Worm (Caenorhabditis elegans) whole organism, late embryonic: Measurements from ENCODE around the gene F21C10.7.

Experiments
- F13H6.1 ChIP-seq: sonication (generic microtip); optimal IDR thresholded peaks from 2 replicates; lab custom pipeline; 2016; ENCODE audit warnings: missing genetic modification characterization, missing compliant biosample characterization
- K09A11.1 ChIP-seq: sonication (generic microtip); optimal IDR thresholded peaks from 2 replicates; lab custom pipeline; 2017; ENCODE audit warnings: antibody characterized with exemption, mild to moderate bottlenecking, missing genetic modification characterization, missing compliant biosample characterization; ENCODE audit not compliant: insufficient read depth
- ama-1 ChIP-seq: fragments of 150-350 bp; optimal IDR thresholded peaks from 2 replicates; lab custom pipeline; 2014
- ceh-14 ChIP-seq: sonication (generic microtip); optimal IDR thresholded peaks from 2 replicates; lab custom pipeline; 2016; ENCODE audit warnings: missing genotype, missing genetic modification characterization, missing compliant biosample characterization
- ceh-18 ChIP-seq: sonication (generic microtip); optimal IDR thresholded peaks from 2 replicates; lab custom pipeline; 2016; ENCODE audit warnings: missing genetic modification characterization, missing compliant biosample characterization
- ceh-22 ChIP-seq: sonication (generic microtip); optimal IDR thresholded peaks from 2 replicates; lab custom pipeline; 2017; ENCODE audit warnings: missing biosample characterization, missing genetic modification characterization
- ceh-24 ChIP-seq: sonication (generic microtip); optimal IDR thresholded peaks from 2 replicates; lab custom pipeline; 2016; ENCODE audit warnings: mild to moderate bottlenecking, missing genetic modification characterization, missing compliant biosample characterization
- ceh-30 ChIP-seq: fragments of 150-350 bp; optimal IDR thresholded peaks from 2 replicates; lab custom pipeline; 2014; ENCODE audit warnings: missing biosample characterization, missing genetic modification characterization
- ceh-31 ChIP-seq: sonication (generic microtip); optimal IDR thresholded peaks from 2 replicates; lab custom pipeline; 2016; ENCODE audit warnings: missing genetic modification characterization, missing compliant biosample characterization
- ceh-48 ChIP-seq: sonication (generic microtip); optimal IDR thresholded peaks from 2 replicates; lab custom pipeline; 2016; ENCODE audit warnings: missing genetic modification characterization, inconsistent platforms, missing compliant biosample characterization
- elt-2 ChIP-seq: sonication (generic microtip); optimal IDR thresholded peaks from 2 replicates; lab custom pipeline; 2016; ENCODE audit warnings: missing genetic modification reagents, missing genetic modification characterization, missing compliant biosample characterization
- elt-4 ChIP-seq: sonication (generic microtip); optimal IDR thresholded peaks from 2 replicates; lab custom pipeline; 2016; ENCODE audit warnings: missing genetic modification characterization, missing compliant biosample characterization
- hlh-13 ChIP-seq: fragments of 200-800 bp; sonication (Bioruptor generic); optimal IDR thresholded peaks from 2 replicates; lab custom pipeline; 2018; ENCODE audit warnings: mild to moderate bottlenecking, missing genetic modification characterization, missing compliant biosample characterization
- hlh-15 ChIP-seq: sonication (generic microtip); optimal IDR thresholded peaks from 2 replicates; lab custom pipeline; 2016; ENCODE audit warnings: missing genetic modification characterization, missing compliant biosample characterization
- hlh-30 ChIP-seq: sonication (generic microtip); optimal IDR thresholded peaks from 2 replicates; lab custom pipeline; 2017; ENCODE audit warnings: antibody characterized with exemption, missing genetic modification characterization, missing compliant biosample characterization; ENCODE audit not compliant: insufficient read depth
- hlh-6 ChIP-seq: sonication (generic microtip); optimal IDR thresholded peaks from 2 replicates; lab custom pipeline; 2016; ENCODE audit warnings: missing genotype, missing genetic modification characterization, missing compliant biosample characterization
- hlh-8 ChIP-seq: sonication (generic microtip); optimal IDR thresholded peaks from 2 replicates; lab custom pipeline; 2016; ENCODE audit warnings: missing genotype, missing genetic modification characterization, missing compliant biosample characterization
- madf-2 ChIP-seq: sonication (generic microtip); optimal IDR thresholded peaks from 2 replicates; lab custom pipeline; 2017; ENCODE audit warnings: missing genetic modification characterization, missing compliant biosample characterization
- nfya-1 ChIP-seq: sonication (generic microtip); optimal IDR thresholded peaks from 2 replicates; lab custom pipeline; 2017; ENCODE audit warnings: missing genetic modification characterization, mild to moderate bottlenecking, missing compliant biosample characterization, antibody characterized with exemption, moderate library complexity
- nhr-11 ChIP-seq: fragments of 150-350 bp; optimal IDR thresholded peaks from 2 replicates; lab custom pipeline; 2014; ENCODE audit warnings: missing biosample characterization, missing genetic modification characterization
- npax-4 ChIP-seq: sonication (generic microtip); optimal IDR thresholded peaks from 2 replicates; lab custom pipeline; 2016; ENCODE audit warnings: missing genetic modification characterization, missing compliant biosample characterization
- odd-2 ChIP-seq: sonication (generic microtip); optimal IDR thresholded peaks from 2 replicates; lab custom pipeline; 2017; ENCODE audit warnings: antibody characterized with exemption, mild to moderate bottlenecking, missing genetic modification characterization, missing compliant biosample characterization
- pat-9 ChIP-seq: fragments of 200-800 bp; sonication (Bioruptor generic); optimal IDR thresholded peaks from 2 replicates; lab custom pipeline; 2018; ENCODE audit warnings: mild to moderate bottlenecking, missing genetic modification characterization, moderate library complexity, missing compliant biosample characterization
- pha-2 ChIP-seq: sonication (generic microtip); optimal IDR thresholded peaks from 2 replicates; lab custom pipeline; 2017; ENCODE audit warnings: mild to moderate bottlenecking, missing genetic modification characterization, missing compliant biosample characterization
- pha-4 ChIP-seq: fragments of 150-350 bp; optimal IDR thresholded peaks from 2 replicates; lab custom pipeline; 2018; ENCODE audit warnings: missing biosample characterization, missing genetic modification reagents, missing genetic modification characterization
- pqm-1 ChIP-seq: sonication (generic microtip); optimal IDR thresholded peaks from 2 replicates; lab custom pipeline; 2016; ENCODE audit warnings: missing genetic modification characterization, missing compliant biosample characterization
- pros-1 ChIP-seq: fragments of 150-350 bp; optimal IDR thresholded peaks from 2 replicates; lab custom pipeline; 2014; ENCODE audit warnings: missing biosample characterization, missing genetic modification reagents, missing genetic modification characterization
- sox-2 ChIP-seq: fragments of 200-800 bp; sonication (Bioruptor generic); IDR thresholded peaks from 2 replicates; pipeline ENCODE4 v1.3.6; 2022; ENCODE audit warnings: missing genetic modification reagents, missing genetic modification characterization, missing compliant biosample characterization
- sox-4 ChIP-seq: sonication (generic microtip); optimal IDR thresholded peaks from 2 replicates; lab custom pipeline; 2017; ENCODE audit warnings: mild to moderate bottlenecking, missing genetic modification characterization, inconsistent platforms, missing compliant biosample characterization
- ttx-3 ChIP-seq: sonication (generic microtip); optimal IDR thresholded peaks from 2 replicates; lab custom pipeline; 2016; ENCODE audit warnings: missing genetic modification reagents, missing genetic modification characterization, missing compliant biosample characterization
- unc-42 ChIP-seq: sonication (generic microtip); optimal IDR thresholded peaks from 2 replicates; lab custom pipeline; 2016; ENCODE audit warnings: missing genotype, missing genetic modification characterization, missing compliant biosample characterization
- unc-55 ChIP-seq: sonication (generic microtip); optimal IDR thresholded peaks from 2 replicates; lab custom pipeline; 2017; ENCODE audit warnings: missing biosample characterization, missing genetic modification reagents, missing genetic modification characterization

The F21C10.7 gene

DNA sequence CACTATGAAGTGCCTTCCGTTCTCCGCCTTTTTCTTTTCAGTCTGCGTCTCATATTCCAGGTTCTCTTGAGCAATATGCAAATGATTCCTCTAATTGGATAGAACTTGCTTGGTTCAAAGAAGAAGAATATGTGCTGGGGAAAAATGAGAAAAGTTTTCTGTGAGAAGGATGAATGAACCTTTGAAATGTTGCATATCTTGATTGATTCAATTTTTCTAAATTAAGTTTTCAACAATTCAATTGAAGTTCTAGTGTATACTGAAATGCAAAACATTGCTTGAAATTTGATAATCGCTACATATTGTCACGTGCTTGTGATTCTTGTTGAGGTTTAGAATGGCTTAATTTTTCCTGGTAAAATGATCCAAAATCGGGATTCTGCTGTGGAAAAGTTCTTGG is 45.0 kb downstream of the F21C10.7 start:
- peak; percentile 93 for TF ChIP-seq unc-42 (tag; lab: Kevin White, UChicago)
- TF ChIP-seq unc-55 = no peak

- TF ChIP-seq ama-1 (lab: Kevin White, UChicago) = no peak
Observed at ce11 chrV:9160224-9160886, 47.8 kb downstream of the F21C10.7 start, which contains the start of gene col-144. Gene col-144 (minus strand): TSS chrV:9160642.

DNA sequence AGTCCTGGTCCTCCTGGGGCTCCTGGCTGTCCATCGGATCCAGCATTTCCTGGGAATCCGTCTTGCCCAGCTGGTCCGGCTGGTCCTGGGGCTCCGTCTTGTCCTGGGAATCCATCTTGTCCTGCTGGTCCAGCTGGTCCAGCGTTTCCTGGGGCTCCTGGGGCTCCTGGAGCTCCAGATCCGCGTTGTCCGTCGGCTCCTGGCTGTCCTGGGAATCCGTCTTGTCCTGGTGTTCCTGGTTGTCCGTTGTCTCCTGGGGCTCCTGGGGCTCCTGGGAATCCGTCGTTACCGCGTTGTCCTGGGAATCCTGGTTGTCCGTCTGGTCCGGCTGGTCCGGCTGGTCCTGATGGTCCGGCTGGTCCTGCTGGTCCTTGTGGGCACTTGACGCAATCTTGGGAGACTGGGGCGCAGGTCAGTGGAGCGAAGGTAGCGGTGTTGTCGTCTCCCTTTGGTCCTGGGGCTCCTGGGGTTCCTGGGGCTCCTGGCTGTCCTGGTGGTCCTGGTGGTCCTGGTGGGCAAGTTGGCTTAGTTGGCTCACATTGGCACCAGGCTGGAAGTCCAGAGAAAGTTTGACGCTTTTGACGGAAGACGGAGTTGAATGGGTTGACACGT is 49.7 kb downstream of the F21C10.7 start:
- TF ChIP-seq pat-9 (tag; lab: Kevin White, UChicago) = no peak

DNA sequence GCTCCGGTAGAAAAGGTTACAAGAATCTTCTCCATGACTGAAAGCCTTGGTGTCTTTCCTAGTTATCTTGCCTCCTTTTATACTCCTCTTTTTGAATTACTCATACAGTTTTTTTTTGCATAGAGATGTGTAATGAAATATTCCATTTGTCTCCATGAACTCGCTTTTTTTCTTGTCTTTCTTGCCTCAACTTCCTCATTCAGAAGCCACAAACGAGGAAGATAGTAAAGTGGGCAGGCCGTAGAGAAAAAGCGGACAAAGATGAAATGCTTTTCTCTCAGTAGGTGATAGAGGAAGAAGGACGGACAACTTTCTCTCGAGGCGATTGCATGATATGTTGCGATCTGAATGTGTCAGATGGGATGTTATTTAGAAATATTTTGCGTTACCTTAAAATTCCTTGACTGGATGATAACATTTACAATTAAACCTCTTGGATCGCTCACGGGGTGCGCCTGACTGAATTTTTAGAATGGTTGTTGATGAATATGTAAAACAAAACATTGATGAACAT is 50.4 kb downstream of the F21C10.7 start, which contains the start of gene col-145:
Gene col-145 (minus strand): TSS at position 51 of the 514 bp plus-strand sequence.
- no peak for TF ChIP-seq pha-4 (tag; lab: Kevin White, UChicago)
- no peak for TF ChIP-seq nhr-11
- no peak for TF ChIP-seq sox-4
- no peak for TF ChIP-seq pha-2
- no peak for TF ChIP-seq unc-42 (tag; lab: Kevin White, UChicago)
- TF ChIP-seq ceh-18 (tag; lab: Kevin White, UChicago) = no peak
- TF ChIP-seq sox-2 (GFP tag; lab: Robert Waterston, UW) = no peak
- TF ChIP-seq elt-4 (tag; lab: Kevin White, UChicago) = no peak
- TF ChIP-seq ttx-3 = no peak
- TF ChIP-seq hlh-6 = no peak
- no peak for TF ChIP-seq ceh-22 (tag; lab: Kevin White, UChicago)
- no peak for TF ChIP-seq F13H6.1 (tag; lab: Kevin White, UChicago)
- TF ChIP-seq ceh-48 (tag; lab: Kevin White, UChicago) = no peak
- no peak for TF ChIP-seq nfya-1 (tag; lab: Kevin White, UChicago)
- TF ChIP-seq unc-55 = no peak
- no peak for TF ChIP-seq pros-1 (tag; lab: Kevin White, UChicago)
- TF ChIP-seq hlh-8 = no peak
- no peak for TF ChIP-seq ceh-14

ce11 chrV:9163897-9164296 is 51.3 kb downstream of the F21C10.7 start:
- TF ChIP-seq F13H6.1 (tag; lab: Kevin White, UChicago) (no peak), ceh-22 (tag; lab: Kevin White, UChicago) (no peak), ceh-30 (tag; lab: Kevin White, UChicago) (no peak), pqm-1 (tag; lab: Kevin White, UChicago) (no peak), ceh-48 (tag; lab: Kevin White, UChicago) (no peak), ceh-24 (no peak), K09A11.1 (tag; lab: Kevin White, UChicago) (no peak), hlh-30 (tag; lab: Kevin White, UChicago) (no peak), madf-2 (no peak), hlh-15 (no peak), npax-4 (no peak), elt-2 (tag; lab: Kevin White, UChicago) (no peak), pat-9 (tag; lab: Kevin White, UChicago) (no peak), odd-2 (tag; lab: Kevin White, UChicago) (no peak)

ce11 chrV:9165073-9165699 is 52.6 kb downstream of the F21C10.7 start, which contains the start of gene col-10:
Gene col-10 (minus strand): TSS chrV:9165307.
- TF ChIP-seq ceh-31 = no peak
- no peak for TF ChIP-seq unc-55
- no peak for TF ChIP-seq ceh-22 (tag; lab: Kevin White, UChicago)
- no peak for TF ChIP-seq nhr-11
- no peak for TF ChIP-seq hlh-13
- TF ChIP-seq pha-4 (tag; lab: Kevin White, UChicago) = no peak
